Worm (Caenorhabditis elegans) whole organism, L4 larva: ENCODE measurements around the gene str-78.
A peak's percentile ranks its signal among the peaks of the same experiment; 100 is the strongest.

ENCODE experiments used
- R02D3.7 ChIP-seq: fragments of 150-350 bp; sonication (generic microtip); optimal IDR thresholded peaks from 3 replicates; lab custom pipeline; 2014; ENCODE audit warnings: missing biosample characterization, missing genetic modification characterization
- T26A8.4 ChIP-seq: fragments of 200-800 bp; sonication (Bioruptor generic); IDR thresholded peaks from 2 replicates; pipeline ENCODE4 v1.3.6; 2022; ENCODE audit warnings: missing genetic modification characterization, missing compliant biosample characterization
- aly-2 ChIP-seq: sonication (generic microtip); optimal IDR thresholded peaks from 2 replicates; lab custom pipeline; 2018; ENCODE audit warnings: missing biosample characterization, missing genetic modification characterization
- attf-4 ChIP-seq: sonication (generic microtip); optimal IDR thresholded peaks from 3 replicates; lab custom pipeline; 2017; ENCODE audit warnings: missing biosample characterization, missing genetic modification characterization
- ceh-20 ChIP-seq: fragments of 200-800 bp; sonication (Bioruptor generic); IDR thresholded peaks from 2 replicates; pipeline ENCODE4 v1.3.6; 2022; ENCODE audit warnings: missing genetic modification reagents, missing genetic modification characterization, missing compliant biosample characterization
- ceh-28 ChIP-seq: fragments of 150-350 bp; optimal IDR thresholded peaks from 2 replicates; lab custom pipeline; 2014; ENCODE audit warnings: missing biosample characterization, missing genetic modification reagents, missing genetic modification characterization
- ceh-62 ChIP-seq: sonication (generic microtip); optimal IDR thresholded peaks from 2 replicates; lab custom pipeline; 2017; ENCODE audit warnings: missing biosample characterization, missing genetic modification characterization
- daf-12 ChIP-seq: fragments of 150-350 bp; optimal IDR thresholded peaks from 2 replicates; lab custom pipeline; 2014; ENCODE audit warnings: missing biosample characterization, missing genetic modification reagents, missing genetic modification characterization
- daf-16 ChIP-seq, 3 experiments: sonication (generic microtip); optimal IDR thresholded peaks; 2 replicates each; lab custom pipeline; 2016 to 2017; ENCODE audit warnings: missing genetic modification characterization in 3 of 3, missing genetic modification reagents in 3 of 3, mild to moderate bottlenecking in 2 of 3, missing compliant biosample characterization in 2 of 3, missing biosample characterization in 1 of 3, moderate library complexity in 1 of 3
- daf-19 ChIP-seq: fragments of 200-800 bp; sonication (Bioruptor generic); conservative IDR thresholded peaks from 2 replicates; pipeline ENCODE4 v1.3.6; 2022; ENCODE audit warnings: missing genetic modification characterization, missing compliant biosample characterization
- dmd-6 ChIP-seq: fragments of 200-800 bp; sonication (Bioruptor generic); IDR thresholded peaks from 2 replicates; pipeline ENCODE4 v1.3.6; 2022; ENCODE audit warnings: missing genetic modification reagents, missing genetic modification characterization, missing compliant biosample characterization
- dmd-9 ChIP-seq: fragments of 200-800 bp; sonication (Bioruptor generic); IDR thresholded peaks from 2 replicates; pipeline ENCODE4 v1.3.6; 2022; ENCODE audit warnings: missing genetic modification reagents, missing genetic modification characterization, missing compliant biosample characterization
- duxl-1 ChIP-seq: sonication (generic microtip); optimal IDR thresholded peaks from 2 replicates; lab custom pipeline; 2016; ENCODE audit warnings: mild to moderate bottlenecking, missing genetic modification characterization, moderate library complexity, missing compliant biosample characterization; ENCODE audit not compliant: poor library complexity
- fkh-10 ChIP-seq: fragments of 150-350 bp; optimal IDR thresholded peaks from 2 replicates; lab custom pipeline; 2014; ENCODE audit warnings: missing biosample characterization, missing genetic modification reagents, missing genetic modification characterization
- fos-1 ChIP-seq: fragments of 150-350 bp; optimal IDR thresholded peaks from 2 replicates; lab custom pipeline; 2014; ENCODE audit warnings: missing biosample characterization, missing genetic modification characterization
- jun-1 ChIP-seq: fragments of 150-350 bp; optimal IDR thresholded peaks from 2 replicates; lab custom pipeline; 2014; ENCODE audit warnings: missing biosample characterization, missing genetic modification reagents, missing genetic modification characterization
- lin-15B ChIP-seq: fragments of 150-350 bp; sonication (generic microtip); optimal IDR thresholded peaks from 3 replicates; lab custom pipeline; 2014; ENCODE audit warnings: missing biosample characterization, missing genetic modification characterization
- lin-29 ChIP-seq: fragments of 200-800 bp; sonication (Bioruptor generic); IDR thresholded peaks from 2 replicates; pipeline ENCODE4 v1.3.6; 2022; ENCODE audit warnings: missing genetic modification reagents, missing genetic modification characterization, missing compliant biosample characterization
- madf-9 ChIP-seq: fragments of 200-800 bp; sonication (Bioruptor generic); conservative IDR thresholded peaks from 2 replicates; pipeline ENCODE4 v1.3.6; 2022; ENCODE audit warnings: missing genetic modification reagents, missing genetic modification characterization, missing compliant biosample characterization
- mdt-29 ChIP-seq: fragments of 200-800 bp; sonication (Bioruptor generic); IDR thresholded peaks from 2 replicates; pipeline ENCODE4 v1.3.6; 2022; ENCODE audit warnings: missing genetic modification reagents, missing genetic modification characterization, missing compliant biosample characterization
- nhr-111 ChIP-seq: fragments of 200-800 bp; sonication (Bioruptor generic); optimal IDR thresholded peaks from 2 replicates; lab custom pipeline; 2018; ENCODE audit warnings: mild to moderate bottlenecking, missing genetic modification characterization, missing compliant biosample characterization
- nhr-42 ChIP-seq: fragments of 200-800 bp; sonication (Bioruptor generic); IDR thresholded peaks from 2 replicates; pipeline ENCODE4 v1.3.6; 2022; ENCODE audit warnings: missing genetic modification characterization, missing compliant biosample characterization
- nhr-76 ChIP-seq: fragments of 150-350 bp; optimal IDR thresholded peaks from 2 replicates; lab custom pipeline; 2014; ENCODE audit warnings: missing biosample characterization, missing genetic modification characterization
- set-16 ChIP-seq: fragments of 200-800 bp; sonication (Bioruptor generic); IDR thresholded peaks from 2 replicates; pipeline ENCODE4 v1.3.6; 2022; ENCODE audit warnings: missing genetic modification reagents, missing genetic modification characterization, missing compliant biosample characterization
- snpc-1.2 ChIP-seq: fragments of 200-800 bp; sonication (Bioruptor generic); IDR thresholded peaks from 2 replicates; pipeline ENCODE4 v1.3.6; 2022; ENCODE audit warnings: missing genetic modification reagents, missing genetic modification characterization, missing compliant biosample characterization
- spr-1 ChIP-seq: sonication (generic microtip); optimal IDR thresholded peaks from 2 replicates; lab custom pipeline; 2016; ENCODE audit warnings: mild to moderate bottlenecking, missing genetic modification characterization, missing compliant biosample characterization
- unc-39 ChIP-seq: sonication (generic microtip); optimal IDR thresholded peaks from 2 replicates; lab custom pipeline; 2017; ENCODE audit warnings: missing biosample characterization, missing genetic modification characterization
- unc-62 ChIP-seq, 3 experiments: fragments of 150-350 bp in 1 of 3; sonication (generic microtip); optimal IDR thresholded peaks in 2 of 3; peaks in 1 of 3; 1 replicate in 1 of 3; 2 replicates in 2 of 3; lab custom pipeline; 2014 to 2017; ENCODE audit warnings: missing biosample characterization in 3 of 3, missing genetic modification characterization in 3 of 3, missing genetic modification reagents in 3 of 3, missing genotype in 1 of 3
- zag-1 ChIP-seq: fragments of 150-350 bp; optimal IDR thresholded peaks from 2 replicates; lab custom pipeline; 2014; ENCODE audit warnings: missing biosample characterization, missing genetic modification characterization
- zfp-2 ChIP-seq: sonication (generic microtip); optimal IDR thresholded peaks from 2 replicates; lab custom pipeline; 2016; ENCODE audit warnings: mild to moderate bottlenecking, missing genetic modification characterization, missing compliant biosample characterization
- zfp-3 ChIP-seq: fragments of 200-800 bp; sonication (Bioruptor generic); conservative IDR thresholded peaks from 2 replicates; pipeline ENCODE4 v1.3.6; 2022; ENCODE audit warnings: missing genetic modification reagents, missing genetic modification characterization, missing compliant biosample characterization
- zip-11 ChIP-seq: fragments of 200-800 bp; sonication (Bioruptor generic); IDR thresholded peaks from 2 replicates; pipeline ENCODE4 v1.3.6; 2022; ENCODE audit warnings: missing genetic modification characterization, missing compliant biosample characterization
- ztf-11 ChIP-seq: fragments of 150-350 bp; optimal IDR thresholded peaks from 2 replicates; lab custom pipeline; 2014; ENCODE audit warnings: missing biosample characterization, missing genetic modification characterization

The str-78 gene

DNA sequence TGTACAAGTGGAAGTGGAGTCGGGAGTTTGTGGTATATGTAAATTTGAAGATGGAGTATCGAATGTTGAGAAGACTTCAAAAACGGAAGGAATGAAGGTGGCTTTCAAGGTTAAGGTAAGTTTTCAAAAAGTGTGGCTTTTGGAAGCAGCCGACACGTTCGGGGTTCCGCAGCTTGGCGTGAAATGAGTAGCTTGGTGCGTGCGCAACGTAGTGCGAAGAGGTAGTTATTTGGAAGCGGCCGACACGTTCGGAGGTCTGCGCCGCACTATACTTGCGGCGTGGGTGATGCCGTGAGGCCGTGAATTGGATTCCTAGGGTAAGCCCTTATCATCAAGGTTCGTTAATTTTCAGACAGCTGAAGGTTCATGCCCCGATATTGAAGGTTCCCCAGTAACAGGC, 26.3 kb downstream of the str-78 start, which contains the start of gene clec-189:
clec-189 (plus strand) TSS at position 92 of the 400 bp plus-strand sequence.
- TF ChIP-seq attf-4 (no peak), set-16 (0 out of 2 replicates have a peak, but pooled peaks have one; percentile 19), lin-15B (tag; lab: Kevin White, UChicago) (no peak), snpc-1.2 (peak; percentile 80), ceh-62 (no peak)
- TF ChIP-seq, all 104 proteins: peak for 2

DNA sequence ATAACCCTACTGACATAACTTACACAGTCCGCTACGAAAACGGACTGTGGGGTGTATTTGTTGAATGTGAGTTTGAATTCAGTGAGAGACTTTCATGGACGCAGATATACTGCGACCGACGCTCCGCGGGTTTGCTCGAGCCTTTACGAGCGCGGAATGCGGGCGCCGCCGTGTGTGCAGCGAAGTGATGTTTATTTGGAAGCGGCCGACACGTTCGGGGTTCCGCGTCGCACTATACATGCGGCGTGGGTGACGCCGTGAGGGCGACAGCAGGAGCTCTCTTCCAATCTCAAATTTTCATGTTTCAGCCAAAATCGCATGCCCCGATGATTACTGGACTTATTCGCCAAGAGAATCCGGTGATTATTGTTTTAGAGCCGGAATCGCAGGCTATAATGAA, 27.7 kb downstream of the str-78 start:
- peak; percentile 62; the same call in 1 of the 2 replicates for TF ChIP-seq set-16
- TF ChIP-seq jun-1 (tag; lab: Kevin White, UChicago), result no peak
- no peak for TF ChIP-seq daf-19 (GFP tag; lab: Robert Waterston, UW)
- 0 out of 2 replicates have a peak, but pooled peaks have one; percentile 43 for TF ChIP-seq mdt-29 (GFP tag; lab: Robert Waterston, UW)
- peak; percentile 94 for TF ChIP-seq snpc-1.2
- TF ChIP-seq madf-9 (GFP tag; lab: Robert Waterston, UW), result no peak
- no peak for TF ChIP-seq T26A8.4 (GFP tag; lab: Robert Waterston, UW)
- TF ChIP-seq spr-1 (tag; lab: Kevin White, UChicago), result no peak
- TF ChIP-seq zfp-2 (tag; lab: Kevin White, UChicago), result no peak
- TF ChIP-seq fkh-10 (GFP tag; lab: Kevin White, UChicago), result no peak
- TF ChIP-seq lin-29 (GFP tag; lab: Robert Waterston, UW), result no peak
- TF ChIP-seq ceh-20, result no peak

DNA sequence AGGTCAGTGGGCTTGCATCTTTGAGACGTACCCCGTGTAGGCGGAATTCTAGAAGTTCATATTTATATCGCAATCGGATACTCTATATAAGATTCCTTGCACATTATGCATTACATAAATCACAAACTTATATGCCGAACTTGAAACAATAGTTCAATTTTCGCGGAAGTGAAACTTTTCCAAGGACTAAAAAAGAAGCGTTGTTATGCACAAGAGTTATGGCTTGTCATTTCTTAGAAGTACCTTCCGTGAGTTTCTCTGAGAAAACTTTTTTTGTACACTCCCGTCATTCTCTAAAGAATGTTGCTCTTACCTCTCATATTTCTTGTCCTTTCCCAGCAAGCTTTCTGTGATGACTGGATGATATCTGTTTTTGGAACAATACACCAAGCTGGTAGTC, 28.6 kb downstream of the str-78 start, which contains the start of gene M199.136:
M199.136 (plus strand) TSS at position 301 of the 400 bp plus-strand sequence.
- no peak for TF ChIP-seq fos-1 (tag; lab: Kevin White, UChicago)
- TF ChIP-seq unc-39 (tag; lab: Kevin White, UChicago), result no peak
- no peak for TF ChIP-seq aly-2 (tag; lab: Kevin White, UChicago)
- TF ChIP-seq ceh-28 (tag; lab: Kevin White, UChicago), result no peak
- TF ChIP-seq zip-11 (GFP tag; lab: Robert Waterston, UW), result no peak
- no peak for TF ChIP-seq zag-1 (tag; lab: Kevin White, UChicago)
- no peak for TF ChIP-seq nhr-76
- TF ChIP-seq daf-16 (GFP tag; optimal IDR thresholded peaks at IDR 0.05; lab: Kevin White, UChicago), result no peak
- no peak for TF ChIP-seq daf-16 (tag; optimal IDR thresholded peaks at IDR 0.05; lab: Kevin White, UChicago)
- TF ChIP-seq nhr-111, result no peak
- no peak for TF ChIP-seq madf-9 (GFP tag; lab: Robert Waterston, UW)
- TF ChIP-seq dmd-9 (GFP tag; lab: Robert Waterston, UW), result no peak
- TF ChIP-seq attf-4, result no peak

DNA sequence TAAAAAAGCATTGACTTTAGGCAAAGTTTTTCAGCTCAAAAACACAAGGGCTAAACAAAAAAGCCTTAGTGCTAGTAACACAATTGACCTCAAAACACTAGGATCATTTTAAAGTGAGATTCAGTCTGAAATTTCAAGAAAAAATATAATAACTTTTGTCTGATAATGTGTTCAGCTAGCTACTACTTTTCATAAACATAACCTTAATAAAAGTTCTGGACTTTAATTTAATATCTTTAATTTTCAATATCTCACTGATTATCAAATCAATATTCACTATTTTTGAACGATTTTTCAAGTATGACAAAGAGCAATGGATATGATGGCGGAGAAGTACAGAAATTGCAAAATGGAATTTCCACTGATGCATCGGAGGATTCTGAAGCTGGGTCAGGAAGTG, 32.7 kb downstream of the str-78 start, which contains the start of gene M199.135:
M199.135 (plus strand) TSS at position 301 of the 400 bp plus-strand sequence.
- no peak for TF ChIP-seq ztf-11 (tag; lab: Kevin White, UChicago)
- TF ChIP-seq R02D3.7 (tag; lab: Kevin White, UChicago), result no peak
- TF ChIP-seq duxl-1 (tag; lab: Kevin White, UChicago), result no peak
- TF ChIP-seq zfp-3, result no peak
- TF ChIP-seq daf-12, result no peak
- TF ChIP-seq spr-1 (tag; lab: Kevin White, UChicago), result no peak
- TF ChIP-seq dmd-6, result no peak

DNA sequence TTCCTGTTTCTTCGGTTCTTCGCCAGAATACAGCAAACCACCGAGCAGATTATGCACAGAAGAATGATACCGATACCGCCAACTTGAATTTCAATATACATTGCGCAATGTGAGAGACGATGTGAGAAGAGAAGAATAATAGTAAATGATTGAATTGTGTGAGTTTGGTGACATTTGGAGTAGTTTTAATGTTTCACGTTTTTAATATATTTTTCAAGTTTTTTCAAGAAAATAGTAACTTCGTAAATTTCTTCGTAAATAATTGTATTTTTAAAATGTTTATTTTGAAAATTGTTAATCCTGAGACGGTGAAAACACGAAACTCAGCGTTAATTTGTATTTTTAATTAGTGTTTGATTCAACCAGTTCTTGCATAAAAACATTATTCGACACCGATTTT, 33.9 kb downstream of the str-78 start, which contains the start of gene M199.134:
M199.134 (minus strand) TSS at position 101 of the 400 bp plus-strand sequence.
- no peak for TF ChIP-seq nhr-42
- peak in 1 of 2 experiments; percentile 37 for TF ChIP-seq unc-62 (GFP tag; optimal IDR thresholded peaks at IDR 0.05 in 1 of 2; lab: Kevin White, UChicago)
- TF ChIP-seq unc-62 (tag; optimal IDR thresholded peaks at IDR 0.05; lab: Kevin White, UChicago), result no peak
